Worm (Caenorhabditis elegans) whole organism, L4/young adult: ENCODE measurements around the gene srt-3.
"Not testable (repeated sequence)": the region's sequence is repeated elsewhere in the genome, so short reads cannot be mapped to it uniquely, and the experiment has no call there.

Source experiments
- W03F9.2 ChIP-seq: fragments of 150-350 bp; optimal IDR thresholded peaks from 2 replicates; lab custom pipeline; 2014; ENCODE audit warnings: missing biosample characterization, missing genetic modification characterization
- him-1 ChIP-seq: sonication (generic microtip); optimal IDR thresholded peaks from 2 replicates; lab custom pipeline; 2016; ENCODE audit warnings: missing genotype, missing genetic modification reagents, missing genetic modification characterization, missing compliant biosample characterization

DNA sequence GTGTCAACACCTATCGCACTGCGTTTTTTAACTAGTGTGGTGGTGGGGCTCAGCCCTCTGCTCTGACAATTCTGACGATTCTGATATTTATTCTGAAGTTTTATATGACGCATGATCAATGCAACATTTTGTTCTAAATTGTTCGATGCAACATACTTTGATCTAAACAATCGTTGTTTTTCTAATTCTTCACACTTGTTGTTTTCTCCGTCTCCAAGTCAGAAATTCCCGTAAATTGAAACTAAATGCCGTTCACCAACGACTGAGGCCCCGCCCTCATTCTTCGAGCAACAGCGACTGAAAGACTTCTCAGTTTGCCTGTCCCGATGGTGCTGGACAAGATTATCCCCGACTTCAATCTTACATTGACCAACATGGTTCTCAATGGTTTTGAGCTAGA is 24.7 kb upstream of the srt-3 start, which contains the start of gene srt-19:
- TF ChIP-seq him-1, W03F9.2 (tag; lab: Kevin White, UChicago): not testable (repeated sequence)
